Fruit fly (Drosophila melanogaster): ENCODE results near the gene CG15385.

Gene CG15385

DNA sequence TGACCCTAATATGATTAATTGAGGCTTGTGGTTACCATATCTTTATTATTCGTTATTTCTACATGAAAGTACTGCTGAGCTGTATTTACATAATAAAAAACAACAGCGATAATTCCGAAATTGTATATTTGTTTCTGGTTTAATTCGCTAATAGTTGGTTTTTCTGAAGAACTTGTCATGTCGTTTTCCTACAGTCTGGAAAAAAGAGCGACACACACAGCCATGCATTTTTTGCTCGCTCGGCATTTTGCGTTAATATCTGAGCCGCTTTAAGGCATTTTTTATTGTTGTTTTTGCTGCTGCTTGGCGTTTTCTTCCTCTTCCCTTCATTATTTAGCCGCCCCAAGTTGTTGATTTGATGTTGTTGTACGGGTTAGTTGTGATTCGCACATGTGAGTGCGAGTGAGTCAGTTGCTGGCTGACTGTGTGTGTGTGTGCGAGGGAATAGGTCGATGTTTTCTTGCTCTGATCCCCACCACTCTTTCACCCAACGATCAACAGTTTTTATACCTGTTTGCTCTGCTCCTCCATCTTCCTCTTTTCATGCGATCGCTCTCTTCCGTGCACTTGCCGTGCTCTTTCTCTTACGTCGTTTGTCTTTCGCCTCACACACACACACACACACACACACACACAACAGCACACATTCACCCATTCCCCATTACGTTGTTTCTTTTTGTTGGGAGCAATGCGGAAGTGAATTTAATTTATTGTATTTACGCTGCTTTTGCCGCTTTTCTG is 37.1 kb downstream of the CG15385 start:
- TF ChIP-seq CG12605 (GFP tag; IDR thresholded peaks at IDR 0.05), result peak; percentile 46
- peak; percentile 94 for TF ChIP-seq EcR (GFP tag; optimal IDR thresholded peaks at IDR 0.05)
- no peak for TF ChIP-seq CG34367 (tag; optimal IDR thresholded peaks at IDR 0.05)
- TF ChIP-seq CG14655 (GFP tag; optimal IDR thresholded peaks at IDR 0.05), result peak; percentile 23
- TF ChIP-seq CG10348 (GFP tag; IDR thresholded peaks at IDR 0.05), result no peak
- TF ChIP-seq Pif1A (GFP tag; optimal IDR thresholded peaks at IDR 0.05), result peak; percentile 19
- 0 out of 2 replicates have a peak, but pooled peaks have one; percentile 49 for TF ChIP-seq rn (GFP tag; IDR thresholded peaks at IDR 0.05)
- TF ChIP-seq fd96Ca (GFP tag; IDR thresholded peaks at IDR 0.05), result 0 out of 3 replicates have a peak, but pooled peaks have one; percentile 26
- TF ChIP-seq CG17806 (tag; optimal IDR thresholded peaks at IDR 0.05), result peak; percentile 32
- peak; percentile 58 for TF ChIP-seq Pif1B (GFP tag; optimal IDR thresholded peaks at IDR 0.05)
- TF ChIP-seq CG32121 (GFP tag; IDR thresholded peaks at IDR 0.05), result peak; percentile 37; the same call in 1 of the 2 replicates
- peak; percentile 86 for TF ChIP-seq CG13204 (GFP tag; optimal IDR thresholded peaks at IDR 0.05)
- peak; percentile 46 for TF ChIP-seq CG9948 (tag; optimal IDR thresholded peaks at IDR 0.05)
- TF ChIP-seq CG8159 (tag; optimal IDR thresholded peaks at IDR 0.05), result peak; percentile 15
- TF ChIP-seq gl (tag; optimal IDR thresholded peaks at IDR 0.05), result no peak
- peak; percentile 35 for TF ChIP-seq CG15710 (tag; optimal IDR thresholded peaks at IDR 0.05)
- TF ChIP-seq Snoo (tag; optimal IDR thresholded peaks at IDR 0.05), result peak; percentile 3
- TF ChIP-seq CG4496 (GFP tag; IDR thresholded peaks at IDR 0.05), result peak; percentile 49; the same call in 2 of the 3 replicates
- no peak for TF ChIP-seq D1 (tag; optimal IDR thresholded peaks at IDR 0.05)
- TF ChIP-seq Ets98B (GFP tag; IDR thresholded peaks at IDR 0.05), result no peak; the same call in 1 of the 2 replicates
- no peak for TF ChIP-seq CG8301 (tag; optimal IDR thresholded peaks at IDR 0.05)

DNA sequence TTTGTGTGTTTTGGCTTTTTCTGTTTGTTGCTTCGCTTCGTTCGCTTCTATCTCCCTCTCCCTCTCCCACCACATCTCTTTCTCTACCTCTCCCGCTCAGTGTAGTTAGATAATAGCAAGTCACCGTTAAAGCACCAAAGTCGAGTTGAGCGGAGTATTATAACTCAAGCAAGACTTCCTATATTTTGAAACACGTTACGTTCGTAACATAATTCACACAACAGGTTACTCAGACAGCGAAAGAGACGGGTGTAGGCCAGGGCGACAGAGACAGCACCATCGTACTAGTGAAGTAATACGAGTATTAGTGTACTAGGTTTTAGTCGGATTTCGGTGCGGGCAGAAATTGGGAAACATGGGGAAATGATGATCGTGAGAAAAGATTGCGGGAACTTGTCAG is 38.8 kb downstream of the CG15385 start:
- TF ChIP-seq CG4496 (GFP tag; IDR thresholded peaks at IDR 0.05), result no peak
- TF ChIP-seq Ets98B (GFP tag; IDR thresholded peaks at IDR 0.05), result no peak
- TF ChIP-seq CG34367 (tag; optimal IDR thresholded peaks at IDR 0.05), result no peak
- TF ChIP-seq fd96Ca (GFP tag; IDR thresholded peaks at IDR 0.05), result no peak
- TF ChIP-seq Snoo (tag; optimal IDR thresholded peaks at IDR 0.05), result no peak

DNA sequence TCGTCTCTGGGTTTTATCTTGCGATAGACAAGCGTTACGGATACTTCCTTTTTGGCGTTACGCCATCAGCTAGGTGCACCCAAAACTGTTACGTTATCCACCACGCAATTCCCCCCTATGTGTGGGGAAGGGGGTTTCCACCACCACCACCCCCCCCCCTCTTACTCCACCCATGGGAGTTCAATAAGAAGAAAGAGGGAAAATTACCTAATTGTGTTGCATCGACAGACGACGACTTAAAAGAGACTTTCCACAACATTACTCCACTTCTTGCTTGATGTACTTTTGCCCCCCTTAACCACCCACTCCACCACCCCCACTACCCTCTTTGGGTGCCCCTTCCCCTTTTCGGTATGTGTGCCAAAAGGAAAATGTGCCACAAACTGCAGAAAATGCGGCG is 39.2 kb downstream of the CG15385 start:
- no peak for TF ChIP-seq CG8159 (tag; optimal IDR thresholded peaks at IDR 0.05)
- no peak for TF ChIP-seq CG32121 (GFP tag; IDR thresholded peaks at IDR 0.05)
- TF ChIP-seq Snoo (tag; optimal IDR thresholded peaks at IDR 0.05), result no peak
- no peak for TF ChIP-seq CG34367 (tag; optimal IDR thresholded peaks at IDR 0.05)
- TF ChIP-seq CG8301 (tag; optimal IDR thresholded peaks at IDR 0.05), result no peak

DNA sequence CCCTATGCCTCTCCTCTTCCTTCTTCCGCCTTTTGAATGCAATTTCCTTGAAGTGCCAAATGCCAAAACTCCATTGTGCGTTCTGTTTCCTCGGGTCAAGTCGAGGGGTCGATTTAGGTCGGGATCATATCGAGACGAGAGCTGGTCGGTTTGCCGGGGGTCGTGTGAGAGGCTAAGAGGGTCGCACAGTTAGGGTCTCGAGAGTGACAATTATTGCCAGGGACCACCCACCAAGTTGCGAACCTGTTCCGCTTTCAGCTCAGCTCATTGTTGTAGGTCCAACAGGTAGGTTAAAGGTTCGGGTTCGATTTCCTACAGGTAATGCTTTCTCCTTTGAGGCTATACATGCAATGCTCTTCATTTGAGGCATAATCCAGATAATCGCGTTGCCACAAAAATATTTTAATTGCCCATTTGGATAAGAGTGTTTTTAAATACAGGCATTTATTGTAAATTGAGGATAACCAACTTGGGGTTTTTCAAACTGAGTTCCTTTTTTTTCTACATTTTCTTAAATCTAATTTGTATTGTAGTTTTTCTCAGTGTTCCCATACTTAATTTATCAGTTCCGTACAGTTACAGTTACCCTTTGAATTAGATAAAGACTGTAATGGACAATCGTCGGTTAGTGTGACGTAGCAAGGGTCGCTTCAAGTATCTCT is 39.8 kb downstream of the CG15385 start:
- TF ChIP-seq CG14655 (GFP tag; optimal IDR thresholded peaks at IDR 0.05) (no peak), CG4496 (GFP tag; IDR thresholded peaks at IDR 0.05) (no peak), CG9948 (tag; optimal IDR thresholded peaks at IDR 0.05) (no peak), CG34367 (tag; optimal IDR thresholded peaks at IDR 0.05) (no peak), CG10348 (GFP tag; IDR thresholded peaks at IDR 0.05) (no peak), gl (tag; optimal IDR thresholded peaks at IDR 0.05) (no peak), CG12605 (GFP tag; IDR thresholded peaks at IDR 0.05) (no peak), Ets98B (GFP tag; IDR thresholded peaks at IDR 0.05) (no peak)

DNA sequence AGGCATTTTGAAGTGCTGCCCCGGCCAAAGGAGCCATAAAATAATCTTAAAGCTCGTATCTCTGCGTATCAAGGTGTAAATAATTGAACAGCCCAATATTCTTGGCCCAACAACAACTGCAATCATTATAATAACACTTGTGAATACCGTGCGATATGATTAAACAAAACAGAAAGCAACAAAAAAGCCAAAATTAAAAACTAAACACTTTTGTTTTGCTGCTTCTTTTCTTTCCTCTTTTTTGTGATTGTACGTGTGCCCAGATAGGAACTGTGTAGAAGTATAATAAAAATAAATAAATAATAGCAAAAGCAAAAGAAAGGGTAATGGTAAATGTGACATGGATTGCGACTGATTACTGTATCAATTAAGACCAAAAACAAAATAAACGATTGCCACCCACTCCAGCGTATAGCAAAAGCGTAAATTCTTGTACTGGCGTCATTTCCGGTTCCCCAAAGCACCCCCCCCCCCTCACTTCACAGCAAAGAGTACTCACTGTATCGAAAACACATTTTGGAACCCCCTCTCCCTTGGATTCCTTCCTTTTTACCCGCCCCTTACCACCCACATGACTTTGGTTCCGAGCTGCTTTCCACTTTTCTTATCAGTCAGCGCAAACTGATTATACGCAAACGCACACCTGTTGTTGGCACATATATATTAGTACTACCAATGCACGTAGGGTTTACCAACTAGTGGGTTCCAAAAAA is 40.8 kb downstream of the CG15385 start:
- TF ChIP-seq CG8159 (tag; optimal IDR thresholded peaks at IDR 0.05), result no peak
- TF ChIP-seq CG32121 (GFP tag; IDR thresholded peaks at IDR 0.05), result no peak
- no peak for TF ChIP-seq Snoo (tag; optimal IDR thresholded peaks at IDR 0.05)
- no peak for TF ChIP-seq CG10348 (GFP tag; IDR thresholded peaks at IDR 0.05)
- no peak for TF ChIP-seq Pif1B (GFP tag; optimal IDR thresholded peaks at IDR 0.05)
- TF ChIP-seq EcR (GFP tag; optimal IDR thresholded peaks at IDR 0.05), result no peak
- no peak for TF ChIP-seq CG12605 (GFP tag; IDR thresholded peaks at IDR 0.05)
- no peak for TF ChIP-seq CG4496 (GFP tag; IDR thresholded peaks at IDR 0.05)
- no peak for TF ChIP-seq CG17806 (tag; optimal IDR thresholded peaks at IDR 0.05)

DNA sequence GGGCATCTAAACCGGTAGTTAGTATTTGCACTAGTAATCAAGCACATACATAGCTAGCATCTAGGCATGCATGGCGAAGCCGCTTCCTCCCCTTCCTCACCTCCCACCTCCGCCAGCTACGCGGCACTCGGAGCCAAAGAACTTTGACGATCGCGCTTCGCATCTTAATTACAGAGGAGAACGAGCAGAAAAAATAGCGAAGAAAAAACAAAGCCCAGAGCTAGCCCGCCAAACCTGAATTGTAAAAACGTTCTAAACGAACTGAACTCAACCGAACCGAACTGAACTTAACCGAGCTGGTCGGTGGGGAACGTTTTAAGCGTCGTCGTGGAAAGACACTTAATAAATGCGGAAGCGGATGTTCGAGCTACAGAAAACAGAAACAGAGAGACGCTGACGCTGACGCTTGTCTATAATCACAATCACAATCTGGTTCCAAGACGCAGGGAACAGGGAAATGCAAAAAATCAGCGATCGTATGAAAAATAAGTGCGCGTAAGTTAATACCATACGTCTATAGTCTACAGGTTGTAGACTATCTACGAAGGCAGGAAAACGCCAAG is 43.4 kb downstream of the CG15385 start:
- TF ChIP-seq CG8159 (tag; optimal IDR thresholded peaks at IDR 0.05) (no peak), CG32121 (GFP tag; IDR thresholded peaks at IDR 0.05) (no peak), CG13204 (GFP tag; optimal IDR thresholded peaks at IDR 0.05) (peak; percentile 69), EcR (GFP tag; optimal IDR thresholded peaks at IDR 0.05) (peak; percentile 95), CG9948 (tag; optimal IDR thresholded peaks at IDR 0.05) (no peak), Snoo (tag; optimal IDR thresholded peaks at IDR 0.05) (no peak), D1 (tag; optimal IDR thresholded peaks at IDR 0.05) (no peak)
